Worm (Caenorhabditis elegans): ENCODE results near the gene C28A5.6.

C28A5.6 gene

DNA sequence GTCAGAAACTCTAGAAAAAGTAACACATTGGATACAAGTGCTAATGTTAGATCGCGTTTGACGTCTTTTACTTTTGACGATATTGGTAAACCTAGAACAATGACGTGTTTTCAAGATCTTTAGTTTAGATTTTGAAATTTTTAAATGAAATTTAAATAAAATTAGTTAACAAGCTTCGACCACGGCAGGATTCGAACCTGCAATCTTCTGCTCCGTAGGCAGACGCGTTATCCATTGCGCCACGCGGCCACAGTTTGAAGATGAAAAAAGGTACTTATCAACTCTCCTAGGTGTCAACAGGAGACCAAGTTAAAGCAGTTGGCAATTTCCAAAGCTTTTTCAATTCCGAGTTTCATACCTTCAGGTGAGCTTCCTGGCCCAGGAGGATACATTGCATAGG, 20.1 kb upstream of the C28A5.6 start (continued):
- no peak for TF ChIP-seq bed-1 (GFP tag; IDR thresholded peaks at IDR 0.05)
- TF ChIP-seq zim-3 (tag; optimal IDR thresholded peaks at IDR 0.05): no peak
- no peak for TF ChIP-seq ceh-58 (GFP tag; IDR thresholded peaks at IDR 0.05)
- TF ChIP-seq zfh-2 (GFP tag; conservative IDR thresholded peaks at IDR 0.05): no peak
- TF ChIP-seq dox-1 (GFP tag; IDR thresholded peaks at IDR 0.05): peak; percentile 39; the same call in 1 of the 2 replicates
- peak; percentile 57 for TF ChIP-seq mes-4 (tag; optimal IDR thresholded peaks at IDR 0.05)
- no peak for TF ChIP-seq Y95B8A.8 (GFP tag; IDR thresholded peaks at IDR 0.05)
- peak; percentile 33 for TF ChIP-seq nhr-90 (tag; optimal IDR thresholded peaks at IDR 0.05)
- no peak for TF ChIP-seq mxl-1 (tag; optimal IDR thresholded peaks at IDR 0.05)
- TF ChIP-seq C06A6.2 (GFP tag; conservative IDR thresholded peaks at IDR 0.05): no peak
- no peak for TF ChIP-seq mcd-1 (GFP tag; IDR thresholded peaks at IDR 0.05)
- peak; percentile 69; the same call in 1 of the 2 replicates for TF ChIP-seq D2030.7 (GFP tag; IDR thresholded peaks at IDR 0.05)
- peak; percentile 48; the same call in 1 of the 2 replicates for TF ChIP-seq hmg-1.2 (GFP tag; IDR thresholded peaks at IDR 0.05)
- TF ChIP-seq B0261.1 (tag; optimal IDR thresholded peaks at IDR 0.05): peak; percentile 71
- peak; percentile 40 for TF ChIP-seq lsl-1 (GFP tag; optimal IDR thresholded peaks at IDR 0.05)
- TF ChIP-seq die-1 (tag; optimal IDR thresholded peaks at IDR 0.05): peak; percentile 38
- peak; percentile 40 for TF ChIP-seq nhr-80 (tag; optimal IDR thresholded peaks at IDR 0.05)
- peak; percentile 63 for TF ChIP-seq rpc-1 (optimal IDR thresholded peaks at IDR 0.05)
- TF ChIP-seq rpc-1 (tag; optimal IDR thresholded peaks at IDR 0.05): peak; percentile 81
- TF ChIP-seq ZK185.1 (tag; optimal IDR thresholded peaks at IDR 0.05; ENCODE audit: poor library complexity, severe bottlenecking): no peak
- no peak for TF ChIP-seq C17E4.6 (GFP tag; IDR thresholded peaks at IDR 0.05)
- TF ChIP-seq sdz-38 (tag; optimal IDR thresholded peaks at IDR 0.05): no peak
- TF ChIP-seq ztf-18 (tag; optimal IDR thresholded peaks at IDR 0.05): peak; percentile 73
- TF ChIP-seq ztf-28 (GFP tag; IDR thresholded peaks at IDR 0.05): 0 out of 2 replicates have a peak, but pooled peaks have one; percentile 36
- TF ChIP-seq tbp1 (GFP tag; optimal IDR thresholded peaks at IDR 0.05): peak; percentile 93
- no peak for TF ChIP-seq ama-1 (optimal IDR thresholded peaks at IDR 0.05)
- TF ChIP-seq ama-1 (GFP tag; optimal IDR thresholded peaks at IDR 0.05): no peak
- TF ChIP-seq Y67H2A.10 (GFP tag; conservative IDR thresholded peaks at IDR 0.05): no peak
- TF ChIP-seq lin-40 (tag; optimal IDR thresholded peaks at IDR 0.05): no peak
- TF ChIP-seq F57A8.1 (GFP tag; optimal IDR thresholded peaks at IDR 0.05): no peak
- TF ChIP-seq ztf-26 (tag; optimal IDR thresholded peaks at IDR 0.05): no peak
- no peak for TF ChIP-seq nfyb-1 (GFP tag; IDR thresholded peaks at IDR 0.05)
- no peak for TF ChIP-seq rcor-1 (GFP tag; IDR thresholded peaks at IDR 0.05)
- no peak for TF ChIP-seq sptf-2 (GFP tag; optimal IDR thresholded peaks at IDR 0.05)
- peak; percentile 16 for TF ChIP-seq K12H6.12 (tag; optimal IDR thresholded peaks at IDR 0.05)
- no peak for TF ChIP-seq egl-44 (GFP tag; IDR thresholded peaks at IDR 0.05)
- TF ChIP-seq madf-10 (tag; optimal IDR thresholded peaks at IDR 0.05): peak; percentile 27
- TF ChIP-seq F52B5.7 (tag; optimal IDR thresholded peaks at IDR 0.05): no peak
- TF ChIP-seq ceh-100 (GFP tag; IDR thresholded peaks at IDR 0.05): no peak
- no peak for TF ChIP-seq F22D6.2 (tag; optimal IDR thresholded peaks at IDR 0.05)
- no peak for TF ChIP-seq chd-7 (tag; optimal IDR thresholded peaks at IDR 0.05)
- TF ChIP-seq lin-26 (GFP tag; IDR thresholded peaks at IDR 0.05): peak; percentile 71; the same call in 1 of the 2 replicates

DNA sequence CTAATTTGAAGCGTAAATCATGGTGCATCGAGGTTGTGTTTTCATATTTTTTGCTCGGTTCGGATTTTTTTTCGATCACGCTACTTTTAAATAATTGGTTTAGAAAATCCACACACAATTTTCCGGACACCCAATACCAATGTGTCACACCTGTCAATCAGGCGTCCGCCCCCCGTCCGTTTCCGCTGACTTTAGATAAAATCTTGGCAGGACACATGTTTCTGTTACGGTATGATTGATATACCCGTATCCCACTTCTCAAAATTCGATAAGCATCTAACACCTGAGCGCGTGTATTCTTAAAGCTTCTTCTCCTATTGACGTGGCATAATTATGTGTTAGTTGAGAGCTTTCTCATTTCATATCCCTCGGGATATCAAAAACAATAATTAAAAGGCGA, 18.7 kb upstream of the C28A5.6 start:
- no peak for TF ChIP-seq ztf-18 (tag; optimal IDR thresholded peaks at IDR 0.05)
- no peak for TF ChIP-seq F57A8.1 (GFP tag; optimal IDR thresholded peaks at IDR 0.05)
- TF ChIP-seq nhr-90 (tag; optimal IDR thresholded peaks at IDR 0.05): no peak
- no peak for TF ChIP-seq bed-1 (GFP tag; IDR thresholded peaks at IDR 0.05)
- TF ChIP-seq attf-6 (GFP tag; IDR thresholded peaks at IDR 0.05): no peak
- TF ChIP-seq unc-62 (GFP tag; optimal IDR thresholded peaks at IDR 0.05): peak; percentile 92
- TF ChIP-seq Y56A3A.18 (GFP tag; IDR thresholded peaks at IDR 0.05): no peak
- TF ChIP-seq K11D2.4 (GFP tag; IDR thresholded peaks at IDR 0.05): no peak
- no peak for TF ChIP-seq ccch-3 (GFP tag; optimal IDR thresholded peaks at IDR 0.05)
